Worm (Caenorhabditis elegans) whole organism, early embryonic: ENCODE measurements around the gene C44C1.1.

Experiments
- B0310.2 ChIP-seq: sonication (generic microtip); optimal IDR thresholded peaks from 2 replicates; lab custom pipeline; 2016; ENCODE audit warnings: mild to moderate bottlenecking, missing genetic modification characterization, missing compliant biosample characterization
- F13C5.2 ChIP-seq: sonication (generic microtip); optimal IDR thresholded peaks from 2 replicates; lab custom pipeline; 2017; ENCODE audit warnings: mild to moderate bottlenecking, missing genetic modification characterization, inconsistent platforms, missing compliant biosample characterization
- aly-1 ChIP-seq: sonication (generic microtip); optimal IDR thresholded peaks from 2 replicates; lab custom pipeline; 2016; ENCODE audit warnings: missing genetic modification characterization, missing compliant biosample characterization
- ama-1 ChIP-seq: fragments of 150-350 bp; optimal IDR thresholded peaks from 2 replicates; lab custom pipeline; 2014
- ceh-13 ChIP-seq: fragments of 200-800 bp; sonication (Bioruptor generic); optimal IDR thresholded peaks from 2 replicates; lab custom pipeline; 2018; ENCODE audit warnings: mild to moderate bottlenecking, missing genetic modification characterization, missing compliant biosample characterization
- ceh-36 ChIP-seq: sonication (generic microtip); optimal IDR thresholded peaks from 2 replicates; lab custom pipeline; 2016; ENCODE audit warnings: missing genetic modification characterization, inconsistent platforms, missing compliant biosample characterization
- ets-7 ChIP-seq: sonication (generic microtip); optimal IDR thresholded peaks from 2 replicates; lab custom pipeline; 2016; ENCODE audit warnings: missing genotype, missing genetic modification characterization, missing compliant biosample characterization
- flt-1 ChIP-seq: fragments of 200-800 bp; sonication (Bioruptor generic); IDR thresholded peaks from 2 replicates; pipeline ENCODE4 v1.3.6; 2022; ENCODE audit warnings: missing genetic modification characterization, missing compliant biosample characterization
- hmbx-1 ChIP-seq: sonication (generic microtip); optimal IDR thresholded peaks from 2 replicates; lab custom pipeline; 2016; ENCODE audit warnings: mild to moderate bottlenecking, missing genetic modification characterization, missing compliant biosample characterization
- hmg-4 ChIP-seq: fragments of 200-800 bp; sonication (Bioruptor generic); optimal IDR thresholded peaks from 2 replicates; lab custom pipeline; 2018; ENCODE audit warnings: mild to moderate bottlenecking, missing genetic modification characterization, missing compliant biosample characterization
- hnd-1 ChIP-seq: sonication (generic microtip); optimal IDR thresholded peaks from 2 replicates; lab custom pipeline; 2016; ENCODE audit warnings: missing genetic modification characterization, missing compliant biosample characterization
- pes-1 ChIP-seq: fragments of 200-800 bp; sonication (Bioruptor generic); IDR thresholded peaks from 2 replicates; pipeline ENCODE4 v1.3.6; 2022; ENCODE audit warnings: missing genetic modification reagents, missing genetic modification characterization, missing compliant biosample characterization
- scrt-1 ChIP-seq: fragments of 200-800 bp; sonication (Bioruptor generic); IDR thresholded peaks from 2 replicates; pipeline ENCODE4 v1.3.6; 2022; ENCODE audit warnings: missing genetic modification characterization, missing compliant biosample characterization
- sea-1 ChIP-seq: fragments of 200-800 bp; sonication (Bioruptor generic); conservative IDR thresholded peaks from 2 replicates; pipeline ENCODE4 v1.3.6; 2022; ENCODE audit warnings: missing genetic modification characterization, missing compliant biosample characterization
- tbx-11 ChIP-seq: fragments of 200-800 bp; sonication (Bioruptor generic); IDR thresholded peaks from 2 replicates; pipeline ENCODE4 v1.3.6; 2022; ENCODE audit warnings: missing genetic modification characterization, missing compliant biosample characterization
- tbx-37 ChIP-seq: fragments of 200-800 bp; sonication (Bioruptor generic); conservative IDR thresholded peaks from 2 replicates; pipeline ENCODE4 v1.3.6; 2022; ENCODE audit warnings: missing genetic modification reagents, missing genetic modification characterization, missing compliant biosample characterization
- tra-4 ChIP-seq: sonication (generic microtip); optimal IDR thresholded peaks from 2 replicates; lab custom pipeline; 2017; ENCODE audit warnings: missing genetic modification characterization, missing compliant biosample characterization

The C44C1.1 gene

ce11 chrX:947885-948284 is 32.7 kb upstream of the C44C1.1 start:
- TF ChIP-seq ets-7 (no peak), tbx-37 (GFP tag; lab: Robert Waterston, UW) (no peak), ceh-13 (GFP tag; lab: Kevin White, UChicago) (no peak), aly-1 (no peak), flt-1 (GFP tag; lab: Robert Waterston, UW) (no peak), hnd-1 (tag; lab: Kevin White, UChicago) (no peak)

ce11 chrX:948783-949182 is 31.8 kb upstream of the C44C1.1 start, which contains the start of gene sms-2:
sms-2 (minus strand) TSS chrX:948883.
- no peak for TF ChIP-seq tbx-37 (GFP tag; lab: Robert Waterston, UW)
- TF ChIP-seq tra-4 (tag; lab: Kevin White, UChicago) = no peak
- no peak for TF ChIP-seq ama-1 (lab: Kevin White, UChicago)
- no peak for TF ChIP-seq hmbx-1
- TF ChIP-seq pes-1 (GFP tag; lab: Robert Waterston, UW) = no peak
- no peak for TF ChIP-seq sea-1 (GFP tag; lab: Robert Waterston, UW)
- TF ChIP-seq scrt-1 (GFP tag; lab: Robert Waterston, UW) = no peak
- no peak for TF ChIP-seq aly-1
- no peak for TF ChIP-seq F13C5.2 (tag; lab: Kevin White, UChicago)

- TF ChIP-seq hnd-1 (tag; lab: Kevin White, UChicago) = peak; percentile 10
- TF ChIP-seq ceh-13 (GFP tag; lab: Kevin White, UChicago) = no peak
- TF ChIP-seq sea-1 (GFP tag; lab: Robert Waterston, UW) = peak; percentile 68; the same call in 1 of the 2 replicates
- peak; percentile 38 for TF ChIP-seq ceh-36
- TF ChIP-seq ama-1 (lab: Kevin White, UChicago) = no peak
- TF ChIP-seq flt-1 (GFP tag; lab: Robert Waterston, UW) = peak; percentile 57; the same call in 1 of the 2 replicates
- TF ChIP-seq B0310.2 (tag; lab: Kevin White, UChicago) = peak; percentile 36
- TF ChIP-seq aly-1 = peak; percentile 67
- TF ChIP-seq hmg-4 (GFP tag; lab: Kevin White, UChicago) = peak; percentile 98
- peak; percentile 69 for TF ChIP-seq ets-7
- peak; percentile 95 for TF ChIP-seq F13C5.2 (tag; lab: Kevin White, UChicago)
- TF ChIP-seq tra-4 (tag; lab: Kevin White, UChicago) = no peak
- TF ChIP-seq scrt-1 (GFP tag; lab: Robert Waterston, UW) = peak; percentile 64
- no peak for TF ChIP-seq hmbx-1
- TF ChIP-seq pes-1 (GFP tag; lab: Robert Waterston, UW) = peak; percentile 23; the same call in 1 of the 2 replicates
- peak; percentile 25; the same call in 1 of the 2 replicates for TF ChIP-seq tbx-11 (GFP tag; lab: Robert Waterston, UW)
- no peak for TF ChIP-seq tbx-37 (GFP tag; lab: Robert Waterston, UW)
Observed at ce11 chrX:949466-949865, 31.1 kb upstream of the C44C1.1 start.

- TF ChIP-seq scrt-1 (GFP tag; lab: Robert Waterston, UW) (no peak), tbx-37 (GFP tag; lab: Robert Waterston, UW) (no peak), pes-1 (GFP tag; lab: Robert Waterston, UW) (no peak), B0310.2 (tag; lab: Kevin White, UChicago) (no peak), aly-1 (no peak), ama-1 (lab: Kevin White, UChicago) (no peak), sea-1 (GFP tag; lab: Robert Waterston, UW) (no peak), ets-7 (no peak), hnd-1 (tag; lab: Kevin White, UChicago) (no peak), tbx-11 (GFP tag; lab: Robert Waterston, UW) (no peak), hmbx-1 (no peak), flt-1 (GFP tag; lab: Robert Waterston, UW) (no peak), hmg-4 (GFP tag; lab: Kevin White, UChicago) (no peak), ceh-36 (no peak), F13C5.2 (tag; lab: Kevin White, UChicago) (no peak), tra-4 (tag; lab: Kevin White, UChicago) (no peak), ceh-13 (GFP tag; lab: Kevin White, UChicago) (no peak)
Observed at ce11 chrX:950482-950881, 30.1 kb upstream of the C44C1.1 start, which contains the start of gene arr-1. arr-1 (plus strand) TSS chrX:950782.

- TF ChIP-seq F13C5.2 (tag; lab: Kevin White, UChicago) (peak; percentile 31), scrt-1 (GFP tag; lab: Robert Waterston, UW) (no peak)
Observed at ce11 chrX:952557-953083, 28.0 kb upstream of the C44C1.1 start.

- TF ChIP-seq hmg-4 (GFP tag; lab: Kevin White, UChicago) = peak; percentile 38
- no peak for TF ChIP-seq pes-1 (GFP tag; lab: Robert Waterston, UW)
Observed at ce11 chrX:954499-955061, 26.0 kb upstream of the C44C1.1 start, which contains the start of gene apm-3. apm-3 (plus strand) TSS chrX:954975.

- TF ChIP-seq hmbx-1 = no peak
- no peak for TF ChIP-seq pes-1 (GFP tag; lab: Robert Waterston, UW)
- TF ChIP-seq ceh-36 = no peak
- TF ChIP-seq flt-1 (GFP tag; lab: Robert Waterston, UW) = no peak
- TF ChIP-seq ets-7 = no peak
- TF ChIP-seq scrt-1 (GFP tag; lab: Robert Waterston, UW) = no peak
- no peak for TF ChIP-seq sea-1 (GFP tag; lab: Robert Waterston, UW)
- no peak for TF ChIP-seq tra-4 (tag; lab: Kevin White, UChicago)
- TF ChIP-seq hnd-1 (tag; lab: Kevin White, UChicago) = no peak
- TF ChIP-seq hmg-4 (GFP tag; lab: Kevin White, UChicago) = no peak
- no peak for TF ChIP-seq aly-1
- no peak for TF ChIP-seq ceh-13 (GFP tag; lab: Kevin White, UChicago)
- no peak for TF ChIP-seq tbx-37 (GFP tag; lab: Robert Waterston, UW)
- no peak for TF ChIP-seq tbx-11 (GFP tag; lab: Robert Waterston, UW)
- no peak for TF ChIP-seq ama-1 (lab: Kevin White, UChicago)
- TF ChIP-seq B0310.2 (tag; lab: Kevin White, UChicago) = no peak
- no peak for TF ChIP-seq F13C5.2 (tag; lab: Kevin White, UChicago)
Observed at ce11 chrX:957581-957980, 23.0 kb upstream of the C44C1.1 start, which contains the start of gene chil-10. chil-10 (plus strand) TSS chrX:957881.
